Fruit fly (Drosophila melanogaster) S2 (cell line): Measurements from ENCODE around the gene CG14227.

Experiments used
- CG8478 ChIP-seq: fragments of >200 bp; optimal IDR thresholded peaks from 2 replicates; lab custom pipeline; 2018
- CTCF ChIP-seq, 2 experiments: fragments of >200 bp; optimal IDR thresholded peaks; 2 replicates each; lab custom pipeline; 2018

DNA sequence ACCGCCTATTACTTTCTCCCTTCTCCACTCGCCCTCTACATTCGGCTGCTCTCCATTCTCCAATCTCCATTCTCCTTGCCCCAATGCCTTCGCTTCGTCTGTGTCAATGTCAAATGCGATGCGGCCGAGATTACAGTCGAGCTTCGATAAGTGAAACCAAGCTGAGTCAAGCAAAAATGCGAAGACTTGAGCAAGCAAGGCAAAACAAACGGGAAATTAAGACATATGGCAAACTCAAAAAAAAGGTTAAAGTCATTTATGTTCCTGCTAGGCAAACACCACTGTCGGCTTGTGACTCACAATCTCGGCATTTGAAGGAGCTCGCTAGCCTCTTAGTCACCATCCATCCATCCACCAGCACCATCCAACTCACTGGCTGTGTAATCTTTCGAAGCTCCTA, 20.3 kb downstream of the CG14227 start:
- no peak for TF ChIP-seq CG8478 (lab: Kevin White, UChicago)
- TF ChIP-seq CTCF (optimal IDR thresholded peaks at IDR 0.05; lab: Kevin White, UChicago) = peak in 1 of 2 experiments; percentile 29
